Fruit fly (Drosophila melanogaster): ENCODE results near the gene CG9259.

The CG9259 gene

DNA sequence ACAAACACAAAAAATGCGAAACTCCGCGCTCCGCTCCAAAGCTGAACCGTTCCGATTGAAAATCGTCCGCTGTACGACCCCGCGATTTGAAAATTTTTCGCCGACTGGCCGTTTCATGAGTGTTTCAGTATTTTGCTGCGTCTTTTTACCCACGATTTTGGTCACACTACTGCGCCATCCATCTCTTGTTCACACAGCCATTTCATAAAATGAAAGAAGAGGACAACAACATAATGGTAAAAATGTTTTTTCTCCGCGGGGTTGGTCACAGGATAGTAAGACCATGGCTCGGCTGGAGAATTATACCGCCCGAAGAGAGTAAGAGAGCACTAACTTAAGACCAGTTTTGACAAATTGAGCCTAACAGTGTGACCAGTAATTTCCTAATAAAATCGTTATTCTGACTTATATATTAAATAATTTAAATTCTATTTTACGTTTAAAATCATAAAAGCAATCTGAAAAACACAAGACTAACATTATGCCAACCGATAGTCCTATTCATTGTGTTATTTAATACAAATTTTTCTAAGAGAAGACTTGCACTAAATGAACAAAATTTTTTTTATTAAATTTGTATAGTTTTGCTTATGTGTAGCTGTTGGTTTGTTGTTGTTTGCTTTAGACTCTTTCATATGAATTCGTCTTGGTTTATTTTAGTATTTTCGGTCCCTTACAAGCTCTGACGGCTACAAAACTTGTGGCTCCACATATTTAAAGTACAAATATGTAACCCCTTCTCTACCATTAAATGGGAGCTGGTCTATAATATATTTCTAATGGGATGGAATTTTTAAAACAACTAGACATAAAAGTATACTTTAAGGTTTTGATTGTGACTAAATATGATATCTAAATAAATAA, 37.1 kb upstream of the CG9259 start, which contains the start of gene CG42238 (continued):
- peak; percentile 98 for TF ChIP-seq Jarid2 (GFP tag; optimal IDR thresholded peaks at IDR 0.05)
- TF ChIP-seq CG2712 (tag; optimal IDR thresholded peaks at IDR 0.05) = no peak
- TF ChIP-seq eyg (GFP tag; optimal IDR thresholded peaks at IDR 0.05) = no peak
- TF ChIP-seq bcd (GFP tag; optimal IDR thresholded peaks at IDR 0.05) = no peak
- TF ChIP-seq MTF-1 (GFP tag; optimal IDR thresholded peaks at IDR 0.05; ENCODE audit: borderline replicate concordance) = no peak
- TF ChIP-seq Ets97D (GFP tag; optimal IDR thresholded peaks at IDR 0.05) = peak; percentile 28
- no peak for TF ChIP-seq disco-r (GFP tag; optimal IDR thresholded peaks at IDR 0.05)
- TF ChIP-seq CG7839 (tag; optimal IDR thresholded peaks at IDR 0.05) = no peak
- peak; percentile 34 for TF ChIP-seq CG13894 (tag; optimal IDR thresholded peaks at IDR 0.05)
- peak; percentile 26 for TF ChIP-seq CG8089 (GFP tag; optimal IDR thresholded peaks at IDR 0.05)
- TF ChIP-seq CG4820 (GFP tag; optimal IDR thresholded peaks at IDR 0.05) = no peak
- no peak for TF ChIP-seq p53 (GFP tag; optimal IDR thresholded peaks at IDR 0.05)
- no peak for TF ChIP-seq CG9215 (GFP tag; IDR thresholded peaks at IDR 0.05)
- TF ChIP-seq Sox102F (GFP tag; optimal IDR thresholded peaks at IDR 0.05) = no peak
- no peak for TF ChIP-seq sug (tag; optimal IDR thresholded peaks at IDR 0.05)
- peak; percentile 27; the same call in 1 of the 3 replicates for TF ChIP-seq zfh1 (GFP tag; IDR thresholded peaks at IDR 0.05)
- no peak for TF ChIP-seq CG8359 (GFP tag; optimal IDR thresholded peaks at IDR 0.05; ENCODE audit: borderline replicate concordance)
- no peak for TF ChIP-seq Atf3 (GFP tag; optimal IDR thresholded peaks at IDR 0.05)
- no peak for TF ChIP-seq z (GFP tag; IDR thresholded peaks at IDR 0.05)
- no peak for TF ChIP-seq CG3726 (GFP tag; IDR thresholded peaks at IDR 0.05)
- peak; percentile 80 for TF ChIP-seq stwl (tag; optimal IDR thresholded peaks at IDR 0.05)
- TF ChIP-seq Bteb2 (GFP tag; optimal IDR thresholded peaks at IDR 0.05) = no peak
- TF ChIP-seq Mes4 (GFP tag; optimal IDR thresholded peaks at IDR 0.05) = no peak
- TF ChIP-seq Elba2 (GFP tag; optimal IDR thresholded peaks at IDR 0.05) = no peak
- no peak for TF ChIP-seq Spps (tag; optimal IDR thresholded peaks at IDR 0.05)
- TF ChIP-seq Fer3 (tag; optimal IDR thresholded peaks at IDR 0.05) = no peak
- no peak for TF ChIP-seq Sox100B (GFP tag; optimal IDR thresholded peaks at IDR 0.05)
- no peak for TF ChIP-seq CG4404 (GFP tag; IDR thresholded peaks at IDR 0.05)
- peak; percentile 31; the same call in 1 of the 3 replicates for TF ChIP-seq knrl (GFP tag; IDR thresholded peaks at IDR 0.05; ENCODE audit: partially characterized antibody)
- no peak for TF ChIP-seq MESR4 (GFP tag; optimal IDR thresholded peaks at IDR 0.05)
- TF ChIP-seq ewg (GFP tag; optimal IDR thresholded peaks at IDR 0.05) = no peak
- TF ChIP-seq Hey (tag; optimal IDR thresholded peaks at IDR 0.05) = no peak
- TF ChIP-seq gfzf (GFP tag; optimal IDR thresholded peaks at IDR 0.05) = peak; percentile 88
- TF ChIP-seq CG6654 (GFP tag; optimal IDR thresholded peaks at IDR 0.05) = no peak
- TF ChIP-seq bowl (GFP tag; IDR thresholded peaks at IDR 0.05) = no peak
- no peak for TF ChIP-seq Antp (GFP tag; optimal IDR thresholded peaks at IDR 0.05)
- TF ChIP-seq sr (GFP tag; IDR thresholded peaks at IDR 0.05) = no peak
- TF ChIP-seq Dip3 (GFP tag; optimal IDR thresholded peaks at IDR 0.05) = no peak
- 0 out of 2 replicates have a peak, but pooled peaks have one; percentile 31 for TF ChIP-seq hbn (GFP tag; IDR thresholded peaks at IDR 0.05; ENCODE audit: partially characterized antibody)
- TF ChIP-seq CG2889 (GFP tag; IDR thresholded peaks at IDR 0.05) = no peak
- TF ChIP-seq CG18764 (GFP tag; optimal IDR thresholded peaks at IDR 0.05) = no peak
- TF ChIP-seq CG12942 (GFP tag; optimal IDR thresholded peaks at IDR 0.05) = no peak
- peak; percentile 40 for TF ChIP-seq Sin3A (optimal IDR thresholded peaks at IDR 0.05)
- no peak for TF ChIP-seq Nf-YB (GFP tag; optimal IDR thresholded peaks at IDR 0.05)
- no peak for TF ChIP-seq zf30C (GFP tag; optimal IDR thresholded peaks at IDR 0.05)
- TF ChIP-seq CG10274 (GFP tag; optimal IDR thresholded peaks at IDR 0.05) = no peak
- TF ChIP-seq CG13287 (GFP tag; IDR thresholded peaks at IDR 0.05; ENCODE audit: partially characterized antibody) = peak; percentile 47; the same call in 1 of the 2 replicates
- TF ChIP-seq oc (tag; optimal IDR thresholded peaks at IDR 0.05) = no peak
- no peak for TF ChIP-seq Ets65A (GFP tag)

Measured in whole organism, embryonic.